Worm (Caenorhabditis elegans) whole organism, L4 larva: Measurements from ENCODE around the gene tmem-231.

Experiments used
- daf-12 ChIP-seq: fragments of 150-350 bp; optimal IDR thresholded peaks from 2 replicates; lab custom pipeline; 2014; ENCODE audit warnings: missing biosample characterization, missing genetic modification reagents, missing genetic modification characterization
- hlh-11 ChIP-seq: fragments of 200-800 bp; sonication (Bioruptor generic); optimal IDR thresholded peaks from 2 replicates; lab custom pipeline; 2018; ENCODE audit warnings: mild to moderate bottlenecking, missing genetic modification characterization, missing compliant biosample characterization

ce11 chrIV:8450534-8450933, 23.9 kb downstream of the tmem-231 start:
- TF ChIP-seq hlh-11 (tag; lab: Kevin White, UChicago): peak; percentile 59
- TF ChIP-seq daf-12 (tag; lab: Kevin White, UChicago): no peak
